Fruit fly (Drosophila melanogaster) whole organism, pupa: Measurements from ENCODE around the gene IntS12.

Experiments
- CG10348 ChIP-seq: fragments of 200-800 bp; sonication (Bioruptor generic); IDR thresholded peaks from 2 replicates; pipeline ENCODE4 v1.3.6; 2022; ENCODE audit warnings: missing biosample characterization, missing genetic modification characterization
- CG12605 ChIP-seq: fragments of 200-800 bp; sonication (Bioruptor generic); IDR thresholded peaks from 2 replicates; pipeline ENCODE4 v1.3.6; 2022; ENCODE audit warnings: missing biosample characterization, missing genetic modification characterization
- CG13204 ChIP-seq: fragments of 200-800 bp; sonication (Bioruptor generic); optimal IDR thresholded peaks from 2 replicates; lab custom pipeline; 2018; ENCODE audit warnings: missing biosample characterization, mild to moderate bottlenecking, missing genetic modification characterization, moderate library complexity
- CG14655 ChIP-seq: fragments of 200-800 bp; sonication (Bioruptor generic); optimal IDR thresholded peaks from 3 replicates; lab custom pipeline; 2017; ENCODE audit warnings: mild to moderate bottlenecking, missing biosample characterization, missing genetic modification reagents, missing genetic modification characterization
- CG15710 ChIP-seq: fragments of 200-800 bp; sonication (Bioruptor generic); optimal IDR thresholded peaks from 2 replicates; lab custom pipeline; 2018; ENCODE audit warnings: missing biosample characterization, mild to moderate bottlenecking, missing genetic modification characterization, moderate library complexity
- CG17806 ChIP-seq: fragments of 200-800 bp; sonication (Bioruptor generic); optimal IDR thresholded peaks from 2 replicates; lab custom pipeline; 2018; ENCODE audit warnings: missing biosample characterization, mild to moderate bottlenecking, missing genetic modification characterization, moderate library complexity
- CG32121 ChIP-seq: fragments of 200-800 bp; sonication (Bioruptor generic); IDR thresholded peaks from 2 replicates; pipeline ENCODE4 v1.3.6; 2022; ENCODE audit warnings: missing biosample characterization, missing genetic modification characterization
- CG34367 ChIP-seq: fragments of 200-800 bp; sonication (Bioruptor generic); optimal IDR thresholded peaks from 2 replicates; lab custom pipeline; 2018; ENCODE audit warnings: missing biosample characterization, mild to moderate bottlenecking, missing genetic modification characterization
- CG4496 ChIP-seq: fragments of 200-800 bp; sonication (Bioruptor generic); IDR thresholded peaks from 3 replicates; pipeline ENCODE4 v1.3.6; 2022; ENCODE audit warnings: missing biosample characterization, missing genetic modification characterization
- CG8159 ChIP-seq: fragments of 200-800 bp; sonication (Bioruptor generic); optimal IDR thresholded peaks from 3 replicates; lab custom pipeline; 2018; ENCODE audit warnings: missing biosample characterization, mild to moderate bottlenecking, missing genetic modification characterization, moderate library complexity
- CG8301 ChIP-seq: fragments of 200-800 bp; sonication (Bioruptor generic); optimal IDR thresholded peaks from 2 replicates; lab custom pipeline; 2018; ENCODE audit warnings: missing biosample characterization, mild to moderate bottlenecking, missing genetic modification characterization
- CG9948 ChIP-seq: fragments of 200-800 bp; sonication (Bioruptor generic); optimal IDR thresholded peaks from 2 replicates; lab custom pipeline; 2018; ENCODE audit warnings: missing biosample characterization, mild to moderate bottlenecking, missing genetic modification characterization, moderate library complexity
- D1 ChIP-seq: fragments of 200-800 bp; sonication (Bioruptor generic); optimal IDR thresholded peaks from 2 replicates; lab custom pipeline; 2018; ENCODE audit warnings: missing biosample characterization, mild to moderate bottlenecking, missing genetic modification characterization, moderate library complexity
- EcR ChIP-seq: fragments of 200-800 bp; sonication (Bioruptor generic); optimal IDR thresholded peaks from 3 replicates; lab custom pipeline; 2019; ENCODE audit warnings: missing biosample characterization, missing genetic modification characterization, mild to moderate bottlenecking, moderate library complexity, missing genetic modification reagents
- Ets98B ChIP-seq: fragments of 200-800 bp; sonication (Bioruptor generic); IDR thresholded peaks from 2 replicates; pipeline ENCODE4 v1.3.6; 2022; ENCODE audit warnings: missing biosample characterization, missing genetic modification characterization
- Pif1A ChIP-seq: fragments of 200-800 bp; sonication (Bioruptor generic); optimal IDR thresholded peaks from 3 replicates; lab custom pipeline; 2016; ENCODE audit warnings: missing biosample characterization, missing genetic modification characterization
- Pif1B ChIP-seq: fragments of 200-800 bp; sonication (Bioruptor generic); optimal IDR thresholded peaks from 3 replicates; lab custom pipeline; 2016; ENCODE audit warnings: missing biosample characterization, missing genetic modification characterization
- Snoo ChIP-seq: fragments of 200-800 bp; sonication (Bioruptor generic); optimal IDR thresholded peaks from 3 replicates; lab custom pipeline; 2017; ENCODE audit warnings: missing biosample characterization, mild to moderate bottlenecking, missing genetic modification characterization, inconsistent platforms
- fd96Ca ChIP-seq: fragments of 200-800 bp; sonication (Bioruptor generic); IDR thresholded peaks from 3 replicates; pipeline ENCODE4 v1.3.6; 2022; ENCODE audit warnings: missing biosample characterization, missing genetic modification characterization
- gl ChIP-seq: fragments of 200-800 bp; sonication (Bioruptor generic); optimal IDR thresholded peaks from 2 replicates; lab custom pipeline; 2018; ENCODE audit warnings: missing biosample characterization, mild to moderate bottlenecking, missing genetic modification characterization
- rn ChIP-seq: fragments of 200-800 bp; sonication (Bioruptor generic); IDR thresholded peaks from 2 replicates; pipeline ENCODE4 v1.3.6; 2022; ENCODE audit warnings: missing biosample characterization, missing genetic modification characterization

IntS12 gene

DNA sequence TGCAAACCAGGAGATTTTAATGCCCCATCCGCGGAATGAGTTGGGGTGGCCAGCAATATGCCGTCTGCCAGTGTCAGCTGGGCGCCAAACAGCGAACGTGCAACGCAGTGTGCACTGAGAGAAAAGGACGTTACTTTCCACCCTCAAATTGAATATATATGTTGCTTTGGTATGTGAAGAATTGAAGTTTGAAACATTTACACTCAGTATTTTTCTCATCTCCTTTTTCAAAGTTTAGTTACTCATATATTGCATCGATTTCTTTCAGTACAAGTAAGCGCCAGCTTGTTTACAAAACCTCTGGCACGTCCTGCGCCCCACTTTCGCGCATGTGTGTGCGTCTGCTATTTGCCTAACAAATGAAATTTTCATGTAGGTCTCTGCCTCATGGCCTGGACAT lies 3.9 kb upstream of the IntS12 start:
- TF ChIP-seq CG10348 = no peak
- no peak for TF ChIP-seq D1 (tag; lab: Kevin White, UChicago)
- TF ChIP-seq CG9948 (tag; lab: Kevin White, UChicago) = peak; percentile 31
- no peak for TF ChIP-seq EcR (GFP tag; lab: Kevin White, UChicago)
- TF ChIP-seq CG13204 (GFP tag; lab: Kevin White, UChicago) = peak; percentile 38
- no peak for TF ChIP-seq CG14655
- TF ChIP-seq CG8301 = peak; percentile 15
- peak; percentile 34 for TF ChIP-seq CG34367 (tag; lab: Kevin White, UChicago)
- TF ChIP-seq Snoo (tag; lab: Kevin White, UChicago) = peak; percentile 81
- peak; percentile 59 for TF ChIP-seq CG12605 (GFP tag; lab: Robert Waterston, UW)
- TF ChIP-seq CG8159 (tag; lab: Kevin White, UChicago) = peak; percentile 43
- no peak for TF ChIP-seq gl
- TF ChIP-seq Pif1A = peak; percentile 51
- TF ChIP-seq Ets98B = peak; percentile 76
- TF ChIP-seq CG17806 (tag; lab: Kevin White, UChicago) = peak; percentile 22
- no peak for TF ChIP-seq Pif1B (GFP tag; lab: Kevin White, UChicago)
- TF ChIP-seq fd96Ca = peak; percentile 74; the same call in 1 of the 3 replicates
- TF ChIP-seq CG4496 (GFP tag; lab: Robert Waterston, UW) = peak; percentile 88
- peak; percentile 13; the same call in 1 of the 2 replicates for TF ChIP-seq rn (GFP tag; lab: Robert Waterston, UW)
- peak; percentile 75 for TF ChIP-seq CG32121 (GFP tag; lab: Robert Waterston, UW)
- peak; percentile 45 for TF ChIP-seq CG15710

dm6 chr3R:26862213-26862612 lies 963 bp upstream of the IntS12 start:
- TF ChIP-seq CG8159 (tag; lab: Kevin White, UChicago) = no peak
- no peak for TF ChIP-seq CG13204 (GFP tag; lab: Kevin White, UChicago)
- TF ChIP-seq rn (GFP tag; lab: Robert Waterston, UW) = no peak
- no peak for TF ChIP-seq CG32121 (GFP tag; lab: Robert Waterston, UW)
- no peak for TF ChIP-seq Pif1A
- no peak for TF ChIP-seq CG17806 (tag; lab: Kevin White, UChicago)
- no peak for TF ChIP-seq CG34367 (tag; lab: Kevin White, UChicago)

- no peak for TF ChIP-seq CG14655
- TF ChIP-seq Snoo (tag; lab: Kevin White, UChicago) = peak; percentile 49
- TF ChIP-seq CG13204 (GFP tag; lab: Kevin White, UChicago) = no peak
- peak; percentile 31 for TF ChIP-seq CG9948 (tag; lab: Kevin White, UChicago)
- TF ChIP-seq EcR (GFP tag; lab: Kevin White, UChicago) = peak; percentile 13
- TF ChIP-seq CG12605 (GFP tag; lab: Robert Waterston, UW) = peak; percentile 60; the same call in 1 of the 2 replicates
- peak; percentile 60 for TF ChIP-seq rn (GFP tag; lab: Robert Waterston, UW)
- TF ChIP-seq Ets98B = peak; percentile 84
- TF ChIP-seq CG15710 = peak; percentile 57
- no peak for TF ChIP-seq D1 (tag; lab: Kevin White, UChicago)
- TF ChIP-seq gl = peak; percentile 14
- peak; percentile 81 for TF ChIP-seq CG32121 (GFP tag; lab: Robert Waterston, UW)
- peak; percentile 88 for TF ChIP-seq fd96Ca
- TF ChIP-seq CG8301 = peak; percentile 51
- TF ChIP-seq Pif1B (GFP tag; lab: Kevin White, UChicago) = no peak
- 0 out of 2 replicates have a peak, but pooled peaks have one; percentile 25 for TF ChIP-seq CG10348
- TF ChIP-seq CG4496 (GFP tag; lab: Robert Waterston, UW) = peak; percentile 87
- TF ChIP-seq CG17806 (tag; lab: Kevin White, UChicago) = peak; percentile 42
- peak; percentile 43 for TF ChIP-seq CG34367 (tag; lab: Kevin White, UChicago)
- peak; percentile 77 for TF ChIP-seq Pif1A
- TF ChIP-seq CG8159 (tag; lab: Kevin White, UChicago) = peak; percentile 53
These were observed 3.6 kb downstream of the IntS12 start, which contains the start of the genes ball and His2Av for dm6 chr3R:26866577-26867456. Gene ball, minus strand, starts transcription at chr3R:26866807. Gene His2Av, plus strand, starts transcription at chr3R:26866929.

DNA sequence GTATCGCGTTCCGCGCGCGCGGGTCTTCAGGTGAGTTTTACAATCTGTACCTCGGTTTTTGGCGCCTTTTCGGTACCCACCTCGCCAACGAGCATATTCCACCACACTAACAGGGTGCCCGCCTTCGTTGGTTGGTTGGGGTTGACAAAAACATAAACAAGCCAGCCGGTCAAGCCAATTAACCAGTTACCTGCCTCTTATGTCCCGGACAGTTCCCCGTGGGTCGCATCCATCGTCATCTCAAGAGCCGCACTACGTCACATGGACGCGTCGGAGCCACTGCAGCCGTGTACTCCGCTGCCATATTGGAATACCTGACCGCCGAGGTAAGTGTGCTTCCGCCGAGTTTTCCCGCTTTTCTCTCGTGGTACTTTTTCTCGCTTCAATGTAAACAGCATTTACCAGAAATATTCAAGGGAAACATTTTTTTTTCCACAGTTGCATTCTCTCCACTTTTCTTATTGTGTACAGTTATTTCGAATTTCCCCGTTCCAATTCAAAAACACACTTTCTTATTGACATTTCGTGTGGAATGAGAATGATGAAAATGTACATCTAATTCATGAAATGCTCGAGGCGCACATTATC lies 4.4 kb downstream of the IntS12 start:
- TF ChIP-seq CG14655 (no peak), CG32121 (GFP tag; lab: Robert Waterston, UW) (0 out of 2 replicates have a peak, but pooled peaks have one; percentile 31), Ets98B (peak; percentile 45; the same call in 1 of the 2 replicates), fd96Ca (peak; percentile 35; the same call in 1 of the 3 replicates), CG34367 (tag; lab: Kevin White, UChicago) (no peak), EcR (GFP tag; lab: Kevin White, UChicago) (no peak), CG8159 (tag; lab: Kevin White, UChicago) (no peak), CG12605 (GFP tag; lab: Robert Waterston, UW) (peak; percentile 47; the same call in 1 of the 2 replicates), CG10348 (no peak), CG4496 (GFP tag; lab: Robert Waterston, UW) (0 out of 3 replicates have a peak, but pooled peaks have one; percentile 15)
- TF ChIP-seq, all 21 proteins: peak for 5

DNA sequence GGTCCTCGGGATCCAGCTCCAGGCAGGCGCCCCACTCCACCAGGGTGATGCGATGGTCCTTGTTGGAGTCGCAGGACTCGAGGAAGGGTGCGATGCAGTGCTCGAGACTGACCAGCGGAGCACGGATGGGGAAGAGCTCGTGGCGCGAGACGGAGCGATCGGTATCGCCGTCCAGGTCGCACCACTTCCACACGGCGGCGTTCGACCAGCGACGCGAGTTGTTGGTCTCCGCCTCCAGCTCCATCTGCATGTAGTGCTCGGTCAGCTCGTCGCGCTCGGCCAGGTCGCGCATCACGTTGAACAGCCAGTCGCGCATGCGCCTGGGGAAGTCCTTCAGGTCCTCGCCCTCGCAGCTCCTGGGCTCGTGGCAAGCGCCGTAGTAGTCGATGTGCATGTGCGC lies 6.3 kb downstream of the IntS12 start:
- no peak for TF ChIP-seq CG8159 (tag; lab: Kevin White, UChicago)
- TF ChIP-seq CG12605 (GFP tag; lab: Robert Waterston, UW) = no peak
- TF ChIP-seq CG14655 = no peak
- no peak for TF ChIP-seq gl
- TF ChIP-seq CG32121 (GFP tag; lab: Robert Waterston, UW) = no peak
- TF ChIP-seq D1 (tag; lab: Kevin White, UChicago) = no peak
- no peak for TF ChIP-seq CG9948 (tag; lab: Kevin White, UChicago)
- TF ChIP-seq Snoo (tag; lab: Kevin White, UChicago) = no peak
- no peak for TF ChIP-seq EcR (GFP tag; lab: Kevin White, UChicago)
- TF ChIP-seq CG4496 (GFP tag; lab: Robert Waterston, UW) = no peak
